Fruit fly (Drosophila melanogaster) whole organism, embryonic: ENCODE results near the gene CG17633.

ENCODE experiments used
- Atf3 ChIP-seq: fragments of 200-800 bp; sonication (Bioruptor generic); optimal IDR thresholded peaks from 3 replicates; lab custom pipeline; 2016; ENCODE audit warnings: missing biosample characterization, missing genetic modification characterization
- CG11504 ChIP-seq: fragments of 200-800 bp; sonication (Bioruptor generic); optimal IDR thresholded peaks from 3 replicates; lab custom pipeline; 2019; ENCODE audit warnings: missing biosample characterization, mild to moderate bottlenecking, missing genetic modification characterization, moderate library complexity
- CG13894 ChIP-seq: fragments of 200-800 bp; sonication (Bioruptor generic); optimal IDR thresholded peaks from 3 replicates; lab custom pipeline; 2018; ENCODE audit warnings: missing biosample characterization, mild to moderate bottlenecking, missing genetic modification characterization, moderate library complexity
- CG15514 ChIP-seq: fragments of 200-800 bp; sonication (Bioruptor generic); optimal IDR thresholded peaks from 3 replicates; lab custom pipeline; 2017; ENCODE audit warnings: missing biosample characterization, missing genetic modification characterization, mild to moderate bottlenecking, moderate library complexity, missing genetic modification reagents
- CG16779 ChIP-seq: fragments of 200-800 bp; sonication (Bioruptor generic); IDR thresholded peaks from 2 replicates; pipeline ENCODE4 v1.3.6; 2022; ENCODE audit warnings: missing biosample characterization, missing genetic modification characterization
- CG2116 ChIP-seq: fragments of 200-800 bp; sonication (Bioruptor generic); optimal IDR thresholded peaks from 3 replicates; lab custom pipeline; 2018; ENCODE audit warnings: missing biosample characterization, mild to moderate bottlenecking, missing genetic modification characterization
- CG2120 ChIP-seq: fragments of 200-800 bp; sonication (Bioruptor generic); optimal IDR thresholded peaks from 3 replicates; lab custom pipeline; 2016; ENCODE audit warnings: missing biosample characterization, missing genetic modification characterization
- CG3281 ChIP-seq: fragments of 200-800 bp; sonication (Bioruptor generic); optimal IDR thresholded peaks from 3 replicates; lab custom pipeline; 2017; ENCODE audit warnings: missing biosample characterization, mild to moderate bottlenecking, missing genetic modification characterization
- CG7271 ChIP-seq: fragments of 200-800 bp; sonication (Bioruptor generic); optimal IDR thresholded peaks from 2 replicates; lab custom pipeline; 2018; ENCODE audit warnings: missing biosample characterization, mild to moderate bottlenecking, missing genetic modification characterization, moderate library complexity
- CG7786 ChIP-seq: fragments of 200-800 bp; sonication (Bioruptor generic); optimal IDR thresholded peaks from 2 replicates; lab custom pipeline; 2016; ENCODE audit warnings: missing biosample characterization, missing genetic modification characterization
- CG7839 ChIP-seq: fragments of 200-800 bp; sonication (Bioruptor generic); optimal IDR thresholded peaks from 3 replicates; lab custom pipeline; 2018; ENCODE audit warnings: missing biosample characterization, mild to moderate bottlenecking, missing genetic modification characterization, moderate library complexity
- CG8290 ChIP-seq, 3 experiments: fragments of 200-800 bp; sonication (Bioruptor generic); optimal IDR thresholded peaks; 2 replicates each; lab custom pipeline; 2016 to 2019; ENCODE audit warnings: missing biosample characterization in 3 of 3, missing genetic modification characterization in 3 of 3, mild to moderate bottlenecking in 2 of 3, moderate library complexity in 1 of 3
- CG8944 ChIP-seq: fragments of 200-800 bp; sonication (Bioruptor generic); optimal IDR thresholded peaks from 3 replicates; lab custom pipeline; 2016; ENCODE audit warnings: missing biosample characterization, missing genetic modification characterization
- CG9876 ChIP-seq: fragments of 200-800 bp; sonication (Bioruptor generic); optimal IDR thresholded peaks from 2 replicates; lab custom pipeline; 2016; ENCODE audit warnings: missing biosample characterization, missing genetic modification characterization
- Deaf1 ChIP-seq: fragments of 200-800 bp; optimal IDR thresholded peaks from 3 replicates; lab custom pipeline; 2019; ENCODE audit warnings: missing biosample characterization, mild to moderate bottlenecking, missing genetic modification characterization, moderate library complexity
- Ets65A ChIP-seq: fragments of 200-800 bp; sonication (Bioruptor generic); peaks from one replicate; lab custom pipeline; 2016; ENCODE audit warnings: missing biosample characterization, missing genetic modification characterization
- Ets97D ChIP-seq: fragments of 200-800 bp; sonication (Bioruptor generic); optimal IDR thresholded peaks from 3 replicates; lab custom pipeline; 2016; ENCODE audit warnings: missing biosample characterization, missing genetic modification characterization
- Fer1 ChIP-seq: fragments of 200-800 bp; sonication (Bioruptor generic); optimal IDR thresholded peaks from 2 replicates; lab custom pipeline; 2017; ENCODE audit warnings: missing biosample characterization, mild to moderate bottlenecking, missing genetic modification characterization
- Gsc ChIP-seq: fragments of 200-800 bp; sonication (Bioruptor generic); IDR thresholded peaks from 2 replicates; pipeline ENCODE4 v1.3.6; 2022; ENCODE audit warnings: missing biosample characterization, missing genetic modification characterization
- HLH3B ChIP-seq: fragments of 200-800 bp; sonication (Bioruptor generic); IDR thresholded peaks from 2 replicates; pipeline ENCODE4 v1.3.6; 2022; ENCODE audit warnings: missing biosample characterization, missing genetic modification characterization
- Hmr ChIP-seq: fragments of 200-800 bp; sonication (Bioruptor generic); optimal IDR thresholded peaks from 3 replicates; lab custom pipeline; 2017; ENCODE audit warnings: mild to moderate bottlenecking, missing biosample characterization, missing genetic modification reagents, missing genetic modification characterization
- Hr51 ChIP-seq, 2 experiments: fragments of 200-800 bp; sonication (Bioruptor generic); optimal IDR thresholded peaks; 2 replicates in 1 of 2; 3 replicates in 1 of 2; lab custom pipeline; 2016 to 2018; ENCODE audit warnings: missing biosample characterization in 2 of 2, missing genetic modification characterization in 2 of 2, mild to moderate bottlenecking in 1 of 2, moderate library complexity in 1 of 2
- Med ChIP-seq: fragments of 200-800 bp; sonication (Bioruptor generic); peaks from one replicate; lab custom pipeline; 2016; ENCODE audit warnings: missing biosample characterization, missing genetic modification characterization, mild to moderate bottlenecking, inconsistent platforms, moderate library complexity
- PHDP ChIP-seq: fragments of 200-800 bp; sonication (Bioruptor generic); optimal IDR thresholded peaks from 3 replicates; lab custom pipeline; 2018; ENCODE audit warnings: missing biosample characterization, mild to moderate bottlenecking, missing genetic modification characterization, moderate library complexity
- Tbp ChIP-seq: fragments of >200 bp; optimal IDR thresholded peaks from 2 replicates; lab custom pipeline; 2018; ENCODE audit warnings: missing biosample characterization, missing genetic modification characterization
- Trl ChIP-seq, 3 experiments: fragments of >200 bp in 2 of 3; fragments of 200-800 bp in 1 of 3; sonication (Bioruptor generic) in 1 of 3; optimal IDR thresholded peaks; 2 replicates in 1 of 3; 3 replicates in 2 of 3; lab custom pipeline; 2016 to 2017; ENCODE audit warnings: missing biosample characterization in 1 of 3, missing genetic modification characterization in 1 of 3
- abd-A ChIP-seq: fragments of 200-800 bp; sonication (Bioruptor generic); optimal IDR thresholded peaks from 3 replicates; lab custom pipeline; 2019; ENCODE audit warnings: missing biosample characterization, mild to moderate bottlenecking, missing genetic modification characterization, moderate library complexity
- cas ChIP-seq: fragments of 200-800 bp; sonication (Bioruptor generic); IDR thresholded peaks from 2 replicates; pipeline ENCODE4 v1.3.6; 2022; ENCODE audit warnings: missing biosample characterization, missing genetic modification characterization
- cg ChIP-seq: fragments of 200-800 bp; sonication (Bioruptor generic); optimal IDR thresholded peaks from 3 replicates; lab custom pipeline; 2019; ENCODE audit warnings: missing biosample characterization, mild to moderate bottlenecking, missing genetic modification characterization, moderate library complexity
- crol ChIP-seq: fragments of 200-800 bp; sonication (Bioruptor generic); IDR thresholded peaks from 2 replicates; pipeline ENCODE4 v1.3.6; 2022; ENCODE audit warnings: missing biosample characterization, missing genetic modification characterization
- da ChIP-seq: fragments of 200-800 bp; sonication (Bioruptor generic); optimal IDR thresholded peaks from 2 replicates; lab custom pipeline; 2016; ENCODE audit warnings: missing biosample characterization, missing genetic modification characterization
- grau ChIP-seq: fragments of 200-800 bp; optimal IDR thresholded peaks from 3 replicates; lab custom pipeline; 2019; ENCODE audit warnings: missing biosample characterization, mild to moderate bottlenecking, missing genetic modification characterization, moderate library complexity
- gro ChIP-seq: fragments of 200-800 bp; sonication (Bioruptor generic); optimal IDR thresholded peaks from 2 replicates; lab custom pipeline; 2016; ENCODE audit warnings: missing biosample characterization, missing genetic modification characterization
- her ChIP-seq: fragments of 200-800 bp; sonication (Bioruptor generic); optimal IDR thresholded peaks from 2 replicates; lab custom pipeline; 2016; ENCODE audit warnings: missing biosample characterization, missing genetic modification characterization
- lilli ChIP-seq: fragments of 200-800 bp; sonication (Bioruptor generic); optimal IDR thresholded peaks from 3 replicates; lab custom pipeline; 2016; ENCODE audit warnings: missing biosample characterization, missing genetic modification characterization
- onecut ChIP-seq: fragments of 200-800 bp; sonication (Bioruptor generic); IDR thresholded peaks from 2 replicates; pipeline ENCODE4 v1.3.6; 2022; ENCODE audit warnings: missing biosample characterization, missing genetic modification characterization
- peb ChIP-seq: fragments of 200-800 bp; sonication (Bioruptor generic); IDR thresholded peaks from 2 replicates; pipeline ENCODE4 v1.3.6; 2022; ENCODE audit warnings: missing biosample characterization, missing genetic modification characterization
- psq ChIP-seq: fragments of 200-800 bp; sonication (Bioruptor generic); optimal IDR thresholded peaks from 2 replicates; lab custom pipeline; 2017; ENCODE audit warnings: missing biosample characterization, missing genetic modification characterization
- row ChIP-seq: fragments of 200-800 bp; sonication (Bioruptor generic); IDR thresholded peaks from 3 replicates; pipeline ENCODE4 v1.3.6; 2022; ENCODE audit warnings: missing biosample characterization, missing genetic modification characterization
- sd ChIP-seq: fragments of 200-800 bp; sonication (Bioruptor generic); optimal IDR thresholded peaks from 3 replicates; lab custom pipeline; 2018; ENCODE audit warnings: missing biosample characterization, mild to moderate bottlenecking, missing genetic modification characterization, moderate library complexity
- slbo ChIP-seq: fragments of 200-800 bp; sonication (Bioruptor generic); IDR thresholded peaks from 2 replicates; pipeline ENCODE4 v1.3.6; 2022; ENCODE audit warnings: missing biosample characterization, missing genetic modification characterization
- wek ChIP-seq: fragments of 200-800 bp; sonication (Bioruptor generic); optimal IDR thresholded peaks from 3 replicates; lab custom pipeline; 2018; ENCODE audit warnings: missing biosample characterization, mild to moderate bottlenecking, missing genetic modification characterization, moderate library complexity
- zf30C ChIP-seq: fragments of 200-800 bp; sonication (Bioruptor generic); optimal IDR thresholded peaks from 3 replicates; lab custom pipeline; 2018; ENCODE audit warnings: missing biosample characterization, mild to moderate bottlenecking, missing genetic modification characterization

Gene CG17633

DNA sequence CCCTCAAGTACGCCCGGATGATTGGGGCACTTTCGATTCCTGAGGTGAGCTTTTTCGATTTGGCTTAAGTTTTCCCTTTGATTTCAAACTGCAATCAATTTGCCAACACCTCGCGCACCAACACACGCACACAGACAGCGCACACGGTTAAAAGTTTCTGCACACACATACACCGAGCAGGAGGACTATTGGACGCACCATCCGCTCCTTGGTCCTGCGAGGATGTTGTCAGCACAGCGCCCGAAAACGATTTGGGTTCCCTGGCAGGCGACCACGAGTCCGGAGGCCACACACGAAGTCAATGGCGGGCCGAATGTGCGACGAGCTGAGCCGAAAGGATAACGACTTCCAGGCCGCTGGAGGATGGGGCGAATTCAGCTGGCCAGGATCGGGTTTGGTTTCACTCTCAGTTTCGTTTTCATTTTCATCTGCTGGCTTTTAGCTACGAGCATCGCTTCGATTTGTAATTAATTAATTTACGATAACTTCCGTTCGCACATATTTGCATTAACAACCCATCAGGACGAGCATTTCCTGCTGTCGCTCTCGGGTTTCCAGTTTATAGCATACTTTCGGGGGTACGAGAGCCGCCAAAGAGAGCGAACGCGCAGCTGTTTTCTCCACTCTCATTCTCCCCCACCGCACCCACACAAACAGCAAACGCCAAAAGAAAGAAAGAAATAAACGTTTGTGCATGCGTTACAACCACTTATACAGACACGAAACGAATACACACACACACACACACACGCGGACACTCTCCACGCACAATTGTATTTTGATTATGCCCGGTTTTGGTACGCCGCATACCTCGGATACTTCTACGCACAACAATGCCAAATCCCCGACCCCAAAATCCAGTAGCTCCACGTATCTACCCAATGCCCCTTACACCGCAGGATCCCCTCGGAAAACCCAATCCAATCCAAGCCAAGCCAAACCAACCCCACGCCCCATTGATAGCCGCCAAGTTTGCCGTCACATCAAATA, 22.3 kb upstream of the CG17633 start, which contains the start of gene Nckx30C:
Gene Nckx30C, minus strand, starts transcription at position 260 of the 990 bp plus-strand sequence.
- TF ChIP-seq peb (no peak), cas (GFP tag; lab: Robert Waterston, UW) (no peak), her (GFP tag; lab: Kevin White, UChicago) (no peak), Atf3 (GFP tag; lab: Kevin White, UChicago) (no peak), row (no peak), CG13894 (peak; percentile 69), gro (no peak), Deaf1 (tag; lab: Kevin White, UChicago) (peak; percentile 94), crol (GFP tag; lab: Robert Waterston, UW) (0 out of 2 replicates have a peak, but pooled peaks have one; percentile 14), cg (peak; percentile 39), CG16779 (GFP tag; lab: Robert Waterston, UW) (peak; percentile 90), Med (peak; percentile 56), sd (peak; percentile 67), slbo (GFP tag; lab: Robert Waterston, UW) (0 out of 2 replicates have a peak, but pooled peaks have one; percentile 8), CG7271 (tag; lab: Kevin White, UChicago) (no peak), CG9876 (GFP tag; lab: Kevin White, UChicago) (no peak), Trl (optimal IDR thresholded peaks at IDR 0.05; lab: Kevin White, UChicago) (peak; percentile 32 to 59), Trl (GFP tag; optimal IDR thresholded peaks at IDR 0.05; lab: Kevin White, UChicago) (no peak), CG15514 (GFP tag; lab: Kevin White, UChicago) (peak; percentile 9), abd-A (tag; lab: Kevin White, UChicago) (peak; percentile 81), CG8290 (GFP tag; optimal IDR thresholded peaks at IDR 0.05; lab: Kevin White, UChicago) (no peak), CG8290 (tag; optimal IDR thresholded peaks at IDR 0.05; lab: Kevin White, UChicago) (peak in 1 of 2 experiments; percentile 2), Tbp (GFP tag; lab: Kevin White, UChicago) (no peak)

DNA sequence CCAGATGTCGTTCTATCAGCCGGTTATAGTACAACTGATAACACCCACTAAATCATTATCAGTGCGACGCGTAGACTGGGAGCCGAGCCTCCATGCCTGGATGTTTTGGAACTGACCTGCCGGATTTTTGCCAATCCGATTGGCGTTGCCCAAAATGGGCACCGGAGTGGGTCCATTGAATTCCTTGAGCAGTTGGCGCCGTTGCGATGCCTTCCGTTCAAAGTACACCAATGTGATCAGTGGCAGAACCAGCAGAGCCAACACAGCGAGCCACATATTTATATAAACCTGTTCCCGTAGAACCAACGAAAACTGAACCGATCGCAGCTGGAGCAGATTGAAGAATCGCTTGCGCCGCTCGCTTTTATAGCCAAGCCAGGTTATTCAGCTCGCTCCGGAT, 19.1 kb upstream of the CG17633 start, which contains the start of gene Cyp4e3:
Gene Cyp4e3, minus strand, starts transcription at position 327 of the 400 bp plus-strand sequence.
- TF ChIP-seq CG7786 (GFP tag; lab: Kevin White, UChicago) (no peak), Ets65A (GFP tag; lab: Kevin White, UChicago) (peak; percentile 93)
- TF ChIP-seq, all 482 proteins: peak for 1

dm6 chr2L:9753357-9753756, 15.5 kb upstream of the CG17633 start:
- no peak for TF ChIP-seq CG2116
- TF ChIP-seq crol (GFP tag; lab: Robert Waterston, UW): peak; percentile 67
- TF ChIP-seq Ets65A (GFP tag; lab: Kevin White, UChicago): peak; percentile 51
- peak; percentile 9 for TF ChIP-seq cg
- TF ChIP-seq abd-A (tag; lab: Kevin White, UChicago): peak; percentile 34
- no peak for TF ChIP-seq psq (GFP tag; lab: Kevin White, UChicago)
- peak; percentile 13; the same call in 1 of the 2 replicates for TF ChIP-seq onecut (GFP tag; lab: Robert Waterston, UW)
- TF ChIP-seq, all 482 proteins: peak for 5

dm6 chr2L:9754817-9755216, 14.0 kb upstream of the CG17633 start:
- no peak for TF ChIP-seq HLH3B
- TF ChIP-seq Gsc (GFP tag; lab: Robert Waterston, UW): no peak
- no peak for TF ChIP-seq Ets97D (GFP tag; lab: Kevin White, UChicago)
- TF ChIP-seq Hr51 (GFP tag; optimal IDR thresholded peaks at IDR 0.05; lab: Kevin White, UChicago): no peak
- no peak for TF ChIP-seq wek (GFP tag; lab: Kevin White, UChicago)
- peak; percentile 20 for TF ChIP-seq Hmr (GFP tag; lab: Kevin White, UChicago)
- no peak for TF ChIP-seq CG8944
- TF ChIP-seq da: no peak
- peak; percentile 16 for TF ChIP-seq CG3281 (GFP tag; lab: Kevin White, UChicago)
- peak; percentile 2 for TF ChIP-seq grau (tag; lab: Kevin White, UChicago)
- TF ChIP-seq Fer1 (GFP tag; lab: Kevin White, UChicago): peak; percentile 38
- TF ChIP-seq zf30C: peak; percentile 25
- peak; percentile 23 for TF ChIP-seq CG11504 (tag; lab: Kevin White, UChicago)
- peak; percentile 29 for TF ChIP-seq CG7839
- peak; percentile 32 for TF ChIP-seq CG2120
- TF ChIP-seq lilli: peak; percentile 13
- no peak for TF ChIP-seq PHDP (tag; lab: Kevin White, UChicago)
